Worm (Caenorhabditis elegans): Measurements from ENCODE around the gene T21E8.6.

- TF ChIP-seq jun-1 (tag; optimal IDR thresholded peaks at IDR 0.05) (no peak), egl-27 (tag; optimal IDR thresholded peaks at IDR 0.05) (no peak), nhr-11 (tag; optimal IDR thresholded peaks at IDR 0.05) (no peak), nhr-28 (tag; optimal IDR thresholded peaks at IDR 0.05) (no peak), ceh-9 (tag; optimal IDR thresholded peaks at IDR 0.05) (no peak), nhr-237 (tag; optimal IDR thresholded peaks at IDR 0.05) (no peak), ztf-4 (tag; optimal IDR thresholded peaks at IDR 0.05) (no peak), lin-15B (tag; optimal IDR thresholded peaks at IDR 0.05) (no peak)
Observed at ce11 chrX:10877138-10877743, 4.8 kb upstream of the T21E8.6 start, which contains the start of gene pgp-6.
